Worm (Caenorhabditis elegans): Measurements from ENCODE around the gene math-22.

DNA sequence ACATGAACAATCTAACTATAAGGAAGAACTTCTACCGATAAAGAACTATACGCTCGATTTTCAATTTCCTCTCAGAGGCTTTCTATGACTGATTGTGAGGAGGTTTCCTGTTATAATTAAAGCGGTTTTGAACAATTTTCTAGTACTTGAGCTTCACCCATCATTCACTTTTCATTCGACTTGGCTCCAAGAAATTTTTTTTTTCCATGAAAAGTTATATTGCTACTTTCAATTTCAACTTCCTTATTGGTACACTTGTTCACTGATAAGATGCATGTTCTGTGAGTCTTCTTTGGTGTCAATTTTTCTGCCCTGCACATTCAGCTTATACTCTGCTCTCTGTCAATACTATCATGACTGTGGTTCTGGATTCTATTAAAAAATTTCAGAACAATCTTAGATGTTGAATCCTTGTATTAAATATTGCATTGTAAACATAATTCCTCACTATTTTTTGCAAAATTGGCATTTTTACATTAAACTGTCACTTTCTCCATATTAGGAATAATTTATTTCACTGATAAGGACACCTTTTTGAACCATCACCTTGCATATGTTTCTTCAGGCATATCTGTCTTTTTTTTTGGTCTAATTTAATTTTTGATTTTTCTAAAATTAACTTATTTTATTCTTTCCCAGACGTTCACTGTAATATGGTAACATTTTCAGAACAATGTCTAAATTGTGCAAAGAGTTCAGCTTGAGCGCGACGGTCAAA is 34.2 kb upstream of the math-22 start, which contains the start of gene math-10:
- TF ChIP-seq egl-27 (tag; optimal IDR thresholded peaks at IDR 0.05) (no peak), ama-1 (optimal IDR thresholded peaks at IDR 0.05) (no peak), fkh-10 (GFP tag; optimal IDR thresholded peaks at IDR 0.05) (no peak), ceh-82 (tag; optimal IDR thresholded peaks at IDR 0.05) (no peak)
